Worm (Caenorhabditis elegans) whole organism, late embryonic: ENCODE measurements around the gene srd-25.

Experiments
- C08G9.2 ChIP-seq: sonication (generic microtip); optimal IDR thresholded peaks from 2 replicates; lab custom pipeline; 2016; ENCODE audit warnings: mild to moderate bottlenecking, missing genetic modification characterization, moderate library complexity, missing compliant biosample characterization
- K02D7.2 ChIP-seq: sonication (generic microtip); optimal IDR thresholded peaks from 2 replicates; lab custom pipeline; 2017; ENCODE audit warnings: mild to moderate bottlenecking, missing genetic modification characterization, missing compliant biosample characterization
- K09A11.1 ChIP-seq: sonication (generic microtip); optimal IDR thresholded peaks from 2 replicates; lab custom pipeline; 2017; ENCODE audit warnings: antibody characterized with exemption, mild to moderate bottlenecking, missing genetic modification characterization, missing compliant biosample characterization; ENCODE audit not compliant: insufficient read depth
- Y22D7AL.16 ChIP-seq: sonication (generic microtip); optimal IDR thresholded peaks from 2 replicates; lab custom pipeline; 2016; ENCODE audit warnings: missing genetic modification characterization, missing compliant biosample characterization
- ahr-1 ChIP-seq: sonication (generic microtip); optimal IDR thresholded peaks from 2 replicates; lab custom pipeline; 2016; ENCODE audit warnings: missing genetic modification characterization, missing compliant biosample characterization
- ama-1 ChIP-seq: fragments of 150-350 bp; optimal IDR thresholded peaks from 2 replicates; lab custom pipeline; 2014
- ceh-18 ChIP-seq: sonication (generic microtip); optimal IDR thresholded peaks from 2 replicates; lab custom pipeline; 2016; ENCODE audit warnings: missing genetic modification characterization, missing compliant biosample characterization
- ceh-19 ChIP-seq: fragments of 200-800 bp; sonication (Bioruptor generic); optimal IDR thresholded peaks from 2 replicates; lab custom pipeline; 2018; ENCODE audit warnings: mild to moderate bottlenecking, missing genetic modification characterization, missing compliant biosample characterization
- ceh-22 ChIP-seq: sonication (generic microtip); optimal IDR thresholded peaks from 2 replicates; lab custom pipeline; 2017; ENCODE audit warnings: missing biosample characterization, missing genetic modification characterization
- ceh-31 ChIP-seq: sonication (generic microtip); optimal IDR thresholded peaks from 2 replicates; lab custom pipeline; 2016; ENCODE audit warnings: missing genetic modification characterization, missing compliant biosample characterization
- ceh-48 ChIP-seq: sonication (generic microtip); optimal IDR thresholded peaks from 2 replicates; lab custom pipeline; 2016; ENCODE audit warnings: missing genetic modification characterization, inconsistent platforms, missing compliant biosample characterization
- ceh-9 ChIP-seq: sonication (generic microtip); optimal IDR thresholded peaks from 2 replicates; lab custom pipeline; 2016; ENCODE audit warnings: mild to moderate bottlenecking, missing genetic modification characterization, inconsistent platforms, missing compliant biosample characterization
- che-1 ChIP-seq: sonication (generic microtip); optimal IDR thresholded peaks from 2 replicates; lab custom pipeline; 2016; ENCODE audit warnings: mild to moderate bottlenecking, missing genetic modification characterization, missing compliant biosample characterization
- dmd-4 ChIP-seq: sonication (generic microtip); optimal IDR thresholded peaks from 2 replicates; lab custom pipeline; 2016; ENCODE audit warnings: borderline replicate concordance, missing genetic modification characterization, missing compliant biosample characterization
- dve-1 ChIP-seq: sonication (generic microtip); optimal IDR thresholded peaks from 2 replicates; lab custom pipeline; 2017; ENCODE audit warnings: antibody characterized with exemption, mild to moderate bottlenecking, missing genetic modification characterization, missing compliant biosample characterization
- elt-2 ChIP-seq: sonication (generic microtip); optimal IDR thresholded peaks from 2 replicates; lab custom pipeline; 2016; ENCODE audit warnings: missing genetic modification reagents, missing genetic modification characterization, missing compliant biosample characterization
- eyg-1 ChIP-seq: sonication (generic microtip); optimal IDR thresholded peaks from 2 replicates; lab custom pipeline; 2016; ENCODE audit warnings: missing genotype, missing genetic modification characterization, missing compliant biosample characterization
- fax-1 ChIP-seq: sonication (generic microtip); optimal IDR thresholded peaks from 2 replicates; lab custom pipeline; 2016; ENCODE audit warnings: missing genotype, missing genetic modification characterization, missing compliant biosample characterization
- fkh-10 ChIP-seq: fragments of 150-350 bp; optimal IDR thresholded peaks from 2 replicates; lab custom pipeline; 2014; ENCODE audit warnings: missing biosample characterization, missing genetic modification reagents, missing genetic modification characterization
- fkh-6 ChIP-seq: sonication (generic microtip); optimal IDR thresholded peaks from 2 replicates; lab custom pipeline; 2016; ENCODE audit warnings: missing genetic modification characterization, missing compliant biosample characterization
- gmeb-2 ChIP-seq: sonication (generic microtip); optimal IDR thresholded peaks from 2 replicates; lab custom pipeline; 2016; ENCODE audit warnings: missing genetic modification characterization, inconsistent platforms, missing compliant biosample characterization
- hlh-13 ChIP-seq: fragments of 200-800 bp; sonication (Bioruptor generic); optimal IDR thresholded peaks from 2 replicates; lab custom pipeline; 2018; ENCODE audit warnings: mild to moderate bottlenecking, missing genetic modification characterization, missing compliant biosample characterization
- hlh-15 ChIP-seq: sonication (generic microtip); optimal IDR thresholded peaks from 2 replicates; lab custom pipeline; 2016; ENCODE audit warnings: missing genetic modification characterization, missing compliant biosample characterization
- hlh-30 ChIP-seq: sonication (generic microtip); optimal IDR thresholded peaks from 2 replicates; lab custom pipeline; 2017; ENCODE audit warnings: antibody characterized with exemption, missing genetic modification characterization, missing compliant biosample characterization; ENCODE audit not compliant: insufficient read depth
- hlh-6 ChIP-seq: sonication (generic microtip); optimal IDR thresholded peaks from 2 replicates; lab custom pipeline; 2016; ENCODE audit warnings: missing genotype, missing genetic modification characterization, missing compliant biosample characterization
- nhr-11 ChIP-seq: fragments of 150-350 bp; optimal IDR thresholded peaks from 2 replicates; lab custom pipeline; 2014; ENCODE audit warnings: missing biosample characterization, missing genetic modification characterization
- nhr-232 ChIP-seq: sonication (generic microtip); optimal IDR thresholded peaks from 2 replicates; lab custom pipeline; 2016; ENCODE audit warnings: missing genetic modification characterization, missing compliant biosample characterization
- npax-4 ChIP-seq: sonication (generic microtip); optimal IDR thresholded peaks from 2 replicates; lab custom pipeline; 2016; ENCODE audit warnings: missing genetic modification characterization, missing compliant biosample characterization
- odd-2 ChIP-seq: sonication (generic microtip); optimal IDR thresholded peaks from 2 replicates; lab custom pipeline; 2017; ENCODE audit warnings: antibody characterized with exemption, mild to moderate bottlenecking, missing genetic modification characterization, missing compliant biosample characterization
- pat-9 ChIP-seq: fragments of 200-800 bp; sonication (Bioruptor generic); optimal IDR thresholded peaks from 2 replicates; lab custom pipeline; 2018; ENCODE audit warnings: mild to moderate bottlenecking, missing genetic modification characterization, moderate library complexity, missing compliant biosample characterization
- pros-1 ChIP-seq: fragments of 150-350 bp; optimal IDR thresholded peaks from 2 replicates; lab custom pipeline; 2014; ENCODE audit warnings: missing biosample characterization, missing genetic modification reagents, missing genetic modification characterization
- ref-2 ChIP-seq: sonication (generic microtip); optimal IDR thresholded peaks from 2 replicates; lab custom pipeline; 2016; ENCODE audit warnings: missing genetic modification characterization, missing compliant biosample characterization
- sdc-2 ChIP-seq: sonication (generic microtip); optimal IDR thresholded peaks from 2 replicates; lab custom pipeline; 2016; ENCODE audit warnings: missing genotype, missing genetic modification characterization, missing compliant biosample characterization
- sox-2 ChIP-seq: fragments of 200-800 bp; sonication (Bioruptor generic); IDR thresholded peaks from 2 replicates; pipeline ENCODE4 v1.3.6; 2022; ENCODE audit warnings: missing genetic modification reagents, missing genetic modification characterization, missing compliant biosample characterization
- tbx-7 ChIP-seq: sonication (generic microtip); optimal IDR thresholded peaks from 2 replicates; lab custom pipeline; 2016; ENCODE audit warnings: missing genotype, missing genetic modification characterization, missing compliant biosample characterization
- unc-55 ChIP-seq: sonication (generic microtip); optimal IDR thresholded peaks from 2 replicates; lab custom pipeline; 2017; ENCODE audit warnings: missing biosample characterization, missing genetic modification reagents, missing genetic modification characterization
- unc-86 ChIP-seq: sonication (generic microtip); optimal IDR thresholded peaks from 2 replicates; lab custom pipeline; 2016; ENCODE audit warnings: missing genetic modification characterization, missing compliant biosample characterization
- zip-5 ChIP-seq: sonication (generic microtip); optimal IDR thresholded peaks from 2 replicates; lab custom pipeline; 2016; ENCODE audit warnings: missing genetic modification characterization, missing compliant biosample characterization
- ztf-16 ChIP-seq: sonication (generic microtip); optimal IDR thresholded peaks from 2 replicates; lab custom pipeline; 2017; ENCODE audit warnings: missing genetic modification characterization, missing compliant biosample characterization

srd-25 gene

DNA sequence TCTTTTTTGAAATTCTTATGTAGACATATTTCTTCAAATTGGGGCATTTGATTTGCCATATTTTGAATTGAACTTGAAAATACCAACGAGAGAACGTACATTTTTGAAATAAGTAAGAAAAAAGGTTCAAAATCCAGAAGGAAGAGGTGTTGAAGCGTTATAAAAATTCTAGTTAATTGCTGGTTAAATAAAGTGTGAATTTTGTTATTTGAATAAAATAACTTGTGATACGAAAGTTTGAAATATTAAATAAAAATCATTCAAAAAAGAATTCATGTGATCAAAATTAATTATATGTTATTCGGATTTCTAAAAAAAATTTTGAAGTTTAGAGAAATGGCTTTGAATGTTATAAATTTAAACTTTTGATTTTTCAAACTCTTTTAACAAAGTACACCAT lies 31.7 kb upstream of the srd-25 start, which contains the start of gene C50E3.9:
Gene C50E3.9, minus strand, starts transcription at position 101 of the 400 bp plus-strand sequence.
- no peak for TF ChIP-seq eyg-1
- TF ChIP-seq nhr-232 (tag; lab: Kevin White, UChicago): no peak
- no peak for TF ChIP-seq tbx-7
- no peak for TF ChIP-seq unc-55
- TF ChIP-seq ceh-31 (tag; lab: Kevin White, UChicago): no peak
- no peak for TF ChIP-seq hlh-15 (tag; lab: Kevin White, UChicago)
- no peak for TF ChIP-seq pat-9 (tag; lab: Kevin White, UChicago)
- TF ChIP-seq unc-86: no peak
- no peak for TF ChIP-seq dmd-4 (tag; lab: Kevin White, UChicago)
- TF ChIP-seq gmeb-2 (tag; lab: Kevin White, UChicago): no peak
- no peak for TF ChIP-seq pros-1 (tag; lab: Kevin White, UChicago)
- no peak for TF ChIP-seq zip-5 (tag; lab: Kevin White, UChicago)
- no peak for TF ChIP-seq fkh-6 (tag; lab: Kevin White, UChicago)
- no peak for TF ChIP-seq hlh-30 (tag; lab: Kevin White, UChicago)
- no peak for TF ChIP-seq elt-2 (tag; lab: Kevin White, UChicago)
- no peak for TF ChIP-seq odd-2 (tag; lab: Kevin White, UChicago)
- TF ChIP-seq ceh-19: no peak
- TF ChIP-seq, all 69 proteins: peak for 0

DNA sequence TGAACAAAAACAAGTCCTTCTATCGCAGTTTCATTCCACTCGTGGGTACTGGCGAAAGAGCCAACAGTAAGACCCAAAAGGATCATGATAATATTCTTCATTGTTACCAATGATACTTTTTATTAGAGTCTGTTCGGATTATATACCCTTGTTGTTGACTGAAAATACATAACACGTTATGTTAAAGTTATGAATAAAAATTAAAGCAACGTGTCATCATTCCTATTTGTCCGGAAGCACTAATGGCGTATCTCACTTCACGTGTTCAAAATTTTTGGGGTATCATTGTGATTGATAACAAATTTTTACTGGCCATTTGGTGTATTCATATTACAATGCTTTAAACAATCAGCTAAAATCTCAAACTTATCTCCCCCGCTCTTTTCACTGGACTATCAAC lies 30.4 kb upstream of the srd-25 start, which contains the start of gene scl-26:
Gene scl-26, minus strand, starts transcription at position 101 of the 400 bp plus-strand sequence.
- TF ChIP-seq ceh-18 (tag; lab: Kevin White, UChicago): no peak
- TF ChIP-seq sox-2 (GFP tag; lab: Robert Waterston, UW): no peak
- no peak for TF ChIP-seq odd-2 (tag; lab: Kevin White, UChicago)
- TF ChIP-seq pat-9 (tag; lab: Kevin White, UChicago): no peak
- no peak for TF ChIP-seq nhr-11
- no peak for TF ChIP-seq hlh-30 (tag; lab: Kevin White, UChicago)
- TF ChIP-seq ref-2 (tag; lab: Kevin White, UChicago): no peak
- TF ChIP-seq fkh-10 (GFP tag; lab: Kevin White, UChicago): no peak
- TF ChIP-seq tbx-7: no peak
- TF ChIP-seq che-1 (tag; lab: Kevin White, UChicago): no peak
- TF ChIP-seq ztf-16 (tag; lab: Kevin White, UChicago): no peak
- TF ChIP-seq fax-1 (tag; lab: Kevin White, UChicago): no peak
- no peak for TF ChIP-seq ceh-48 (tag; lab: Kevin White, UChicago)
- TF ChIP-seq dve-1: no peak
- no peak for TF ChIP-seq hlh-6
- TF ChIP-seq C08G9.2 (tag; lab: Kevin White, UChicago): no peak

DNA sequence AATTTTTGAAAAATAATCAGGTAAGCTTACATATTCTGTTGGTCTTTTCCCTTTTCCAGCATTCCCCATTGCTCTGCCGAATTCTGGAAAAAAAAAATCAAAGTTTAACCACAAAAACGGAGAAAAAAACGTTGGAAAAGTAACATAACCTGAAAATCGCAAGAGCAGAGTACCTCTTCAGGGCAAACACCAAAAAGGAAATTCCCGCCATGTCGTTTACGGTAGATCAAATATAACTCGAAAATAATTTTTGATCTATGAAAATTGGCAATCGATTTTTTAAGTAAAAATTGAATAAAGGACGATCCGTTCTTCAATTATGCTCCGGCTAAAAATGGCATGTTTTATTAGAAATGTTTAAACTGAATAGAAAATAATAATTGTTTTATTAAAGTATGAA lies 28.4 kb upstream of the srd-25 start, which contains the start of gene C50E3.11:
Gene C50E3.11, minus strand, starts transcription at position 83 of the 400 bp plus-strand sequence.
- TF ChIP-seq npax-4 (no peak), sox-2 (GFP tag; lab: Robert Waterston, UW) (no peak), K02D7.2 (tag; lab: Kevin White, UChicago) (no peak), gmeb-2 (tag; lab: Kevin White, UChicago) (no peak), eyg-1 (no peak), ceh-19 (no peak), unc-86 (no peak), ceh-31 (tag; lab: Kevin White, UChicago) (no peak), Y22D7AL.16 (no peak), ama-1 (no peak), sdc-2 (tag; lab: Kevin White, UChicago) (no peak), hlh-13 (GFP tag; lab: Kevin White, UChicago) (no peak)

DNA sequence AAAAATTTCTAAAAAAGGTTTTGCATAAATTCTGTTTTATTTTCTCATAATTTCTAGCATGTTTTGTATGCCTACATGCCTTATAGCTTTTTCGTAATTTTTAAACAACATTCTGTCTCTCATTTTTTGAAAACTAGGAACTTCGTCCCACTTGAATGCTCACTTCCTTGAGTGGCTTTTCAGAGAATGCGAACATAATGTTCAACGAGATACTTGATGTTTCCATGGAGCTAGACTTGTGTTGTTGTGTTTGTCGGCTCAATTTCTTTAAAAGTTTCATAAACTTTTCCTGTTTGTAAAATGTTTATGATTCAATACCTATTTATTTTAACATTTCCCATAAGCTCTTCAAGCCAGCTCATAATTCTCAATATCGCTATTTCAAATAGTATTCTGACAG lies 27.0 kb upstream of the srd-25 start, which contains the start of gene clec-213:
Gene clec-213, plus strand, starts transcription at position 301 of the 400 bp plus-strand sequence.
- TF ChIP-seq fax-1 (tag; lab: Kevin White, UChicago) (no peak), K09A11.1 (tag; lab: Kevin White, UChicago) (no peak), ceh-9 (no peak), npax-4 (no peak), ceh-22 (tag; lab: Kevin White, UChicago) (no peak), eyg-1 (no peak), ref-2 (tag; lab: Kevin White, UChicago) (no peak), ahr-1 (no peak), hlh-15 (tag; lab: Kevin White, UChicago) (no peak), nhr-232 (tag; lab: Kevin White, UChicago) (no peak)
- TF ChIP-seq, all 69 proteins: peak for 0
